Fruit fly (Drosophila melanogaster) whole organism, larva: ENCODE results near the gene I-t.

Experiments used
- noc ChIP-seq: fragments of 200-800 bp; sonication (Bioruptor generic); optimal IDR thresholded peaks from 3 replicates; lab custom pipeline; 2019; ENCODE audit warnings: missing biosample characterization, mild to moderate bottlenecking, missing genetic modification characterization, moderate library complexity

I-t gene

DNA sequence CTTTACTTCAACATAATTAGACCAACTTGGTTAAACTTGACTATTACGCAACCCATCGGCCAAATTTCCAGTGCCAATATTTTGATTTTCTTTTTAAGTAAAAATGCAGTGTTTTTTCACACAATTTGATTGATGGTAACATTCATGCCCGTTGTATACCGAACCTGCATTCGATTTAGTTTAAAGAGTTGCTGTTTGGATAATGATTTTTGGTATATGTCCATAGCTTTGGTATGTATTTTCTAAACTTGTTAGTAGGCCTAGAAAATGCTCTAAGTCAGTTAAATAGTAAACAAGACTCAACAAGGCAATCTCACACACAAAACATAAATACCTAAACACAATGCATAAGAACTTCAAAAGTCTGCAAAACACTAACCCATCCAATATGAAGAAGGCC is at the start of gene I-t:
Gene I-t (plus strand): TSS at position 301 of the 400 bp plus-strand sequence.
- no peak for TF ChIP-seq noc (tag; lab: Kevin White, UChicago)

DNA sequence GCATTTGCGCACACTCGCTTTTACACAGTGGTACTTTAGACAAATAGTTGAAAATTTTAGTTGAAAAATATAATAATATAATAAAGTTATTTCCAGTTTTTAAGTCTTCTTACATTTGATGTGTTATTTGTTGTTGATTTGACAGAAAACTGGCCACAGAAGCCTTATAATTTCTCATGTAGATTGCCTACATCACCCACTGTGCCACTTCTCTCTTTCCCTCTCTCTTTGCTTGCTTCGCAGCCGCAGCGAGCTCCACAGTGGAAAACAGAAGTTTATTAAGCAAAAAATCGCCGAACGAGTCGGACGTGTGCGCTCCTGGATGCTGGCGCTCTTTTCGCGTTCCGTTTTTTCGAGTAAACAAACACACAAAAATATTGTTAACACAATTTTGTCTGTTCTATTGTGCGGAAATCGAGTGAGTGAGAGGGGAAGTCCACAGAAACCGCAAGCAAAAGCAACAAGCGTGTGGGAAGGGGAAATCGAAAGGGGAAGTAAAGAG is 47.9 kb upstream of the I-t start, which contains the start of gene CG42327:
Gene CG42327 (plus strand): TSS at position 277 of the 502 bp plus-strand sequence.
- TF ChIP-seq noc (tag; lab: Kevin White, UChicago): peak; percentile 31

DNA sequence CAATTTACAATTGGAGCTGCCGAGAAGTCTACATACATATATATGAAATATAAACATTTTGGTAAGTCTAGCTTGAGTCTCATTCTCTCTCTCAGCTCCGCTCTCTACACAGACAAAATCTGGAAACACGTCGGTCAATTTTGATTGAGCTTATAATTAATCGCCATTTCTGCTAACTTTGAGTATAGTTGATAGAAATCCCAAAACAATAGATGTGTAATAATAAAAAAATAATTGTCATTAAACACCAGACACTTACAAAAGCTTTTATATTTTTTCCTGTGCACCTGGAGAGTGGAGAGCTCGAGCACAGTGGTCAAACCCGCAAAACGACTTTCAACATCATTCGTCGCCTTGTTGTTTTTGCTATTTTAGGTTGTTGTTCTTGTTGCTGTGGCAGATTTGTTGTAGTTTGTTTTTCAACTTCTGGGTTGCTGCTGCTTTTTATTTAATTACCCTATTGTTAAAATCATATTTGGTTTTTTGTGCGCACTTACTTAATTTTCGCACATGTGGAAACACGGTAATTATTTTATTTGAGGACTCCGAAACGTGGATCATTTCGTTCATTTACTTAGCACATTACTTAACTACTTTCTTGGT is 47.1 kb upstream of the I-t start:
- TF ChIP-seq noc (tag; lab: Kevin White, UChicago): peak; percentile 96

dm6 chr3R:11657786-11658193 is 46.0 kb upstream of the I-t start:
- peak; percentile 62 for TF ChIP-seq noc (tag; lab: Kevin White, UChicago)

DNA sequence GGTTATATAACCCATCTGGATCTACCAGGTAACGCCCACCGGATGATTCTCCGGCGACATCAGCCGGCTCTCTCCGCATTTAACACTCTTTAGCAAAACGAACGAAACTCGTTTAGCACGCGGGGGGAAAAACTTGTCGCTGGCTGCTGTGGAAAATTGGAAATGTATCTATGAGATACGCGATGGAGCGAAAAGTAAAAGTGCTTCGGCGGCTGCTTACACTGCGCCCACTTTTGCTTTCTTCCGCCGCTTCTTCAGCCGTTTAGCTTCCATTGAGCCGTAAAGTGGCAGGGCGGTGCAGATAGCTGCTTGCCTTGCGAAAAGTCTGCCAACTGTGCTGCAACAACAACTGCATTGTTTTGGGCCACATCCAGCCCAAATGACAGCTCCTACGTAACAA is 42.6 kb upstream of the I-t start:
- no peak for TF ChIP-seq noc (tag; lab: Kevin White, UChicago)

dm6 chr3R:11661712-11662111 is 42.1 kb upstream of the I-t start:
- TF ChIP-seq noc (tag; lab: Kevin White, UChicago): no peak

DNA sequence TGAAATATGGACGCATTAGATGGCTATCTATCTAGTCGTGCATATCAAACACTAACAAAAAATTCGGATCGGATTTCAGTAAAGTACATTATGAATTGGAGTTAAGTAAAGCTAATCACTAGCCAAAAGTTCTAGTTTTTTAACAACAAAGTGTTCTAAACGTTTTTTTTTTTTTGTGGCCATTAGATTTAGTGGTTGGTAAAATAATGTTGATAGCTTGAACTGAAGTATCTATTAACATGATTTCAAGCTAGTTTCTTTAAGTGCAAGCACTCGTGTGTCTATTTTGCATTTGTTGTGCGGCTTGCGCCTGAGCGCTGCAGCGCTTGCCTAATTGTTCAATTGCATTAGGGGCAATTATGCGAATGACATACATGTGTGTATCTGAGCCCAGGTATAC is 41.2 kb upstream of the I-t start:
- no peak for TF ChIP-seq noc (tag; lab: Kevin White, UChicago)

- TF ChIP-seq noc (tag; lab: Kevin White, UChicago): no peak
Measured at dm6 chr3R:11663441-11663840, 40.4 kb upstream of the I-t start.

dm6 chr3R:11665508-11665907 is 38.3 kb upstream of the I-t start:
- no peak for TF ChIP-seq noc (tag; lab: Kevin White, UChicago)

- TF ChIP-seq noc (tag; lab: Kevin White, UChicago): no peak
Measured at dm6 chr3R:11665925-11666687, 37.7 kb upstream of the I-t start.

- TF ChIP-seq noc (tag; lab: Kevin White, UChicago): no peak
Measured at dm6 chr3R:11669017-11669953, 34.5 kb upstream of the I-t start.

DNA sequence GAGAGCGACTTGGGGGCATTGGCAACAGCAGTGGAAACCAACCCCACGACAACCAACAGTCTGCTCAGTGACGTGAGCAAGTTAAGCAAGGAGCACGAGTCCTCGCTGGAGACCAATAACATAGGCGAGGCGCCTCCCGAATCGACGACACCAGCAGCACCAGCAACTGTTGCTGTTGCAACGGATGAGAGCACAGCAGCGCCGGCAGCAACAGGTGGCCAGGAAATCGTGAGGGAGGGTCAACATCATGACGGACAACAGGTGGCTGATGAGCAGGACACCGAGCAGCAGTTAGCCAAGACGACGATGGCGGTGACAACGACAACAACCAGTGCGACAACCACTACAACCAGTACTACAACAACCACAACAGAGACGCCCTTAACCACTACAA is 33.9 kb upstream of the I-t start:
- TF ChIP-seq noc (tag; lab: Kevin White, UChicago): no peak

DNA sequence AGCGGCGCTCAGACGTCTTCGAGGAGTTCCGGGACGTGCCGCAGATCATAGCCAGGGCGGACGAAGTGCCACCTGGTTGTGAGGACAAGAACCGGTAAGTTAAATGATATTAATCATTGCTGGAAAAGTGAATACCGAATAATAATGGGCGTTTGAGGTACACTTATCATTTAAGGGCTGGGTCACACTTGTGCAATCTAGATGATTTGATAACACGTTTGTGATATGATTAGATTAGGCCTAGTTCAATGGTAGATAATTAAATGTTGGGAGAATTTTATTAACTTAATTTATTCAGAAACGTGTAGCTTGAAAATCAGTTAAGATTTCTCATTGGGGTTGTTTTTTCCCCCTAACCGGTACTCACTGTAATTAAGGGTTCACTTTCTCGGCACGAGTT is 32.9 kb upstream of the I-t start:
- TF ChIP-seq noc (tag; lab: Kevin White, UChicago): no peak

dm6 chr3R:11671784-11672183 is 32.0 kb upstream of the I-t start:
- no peak for TF ChIP-seq noc (tag; lab: Kevin White, UChicago)

DNA sequence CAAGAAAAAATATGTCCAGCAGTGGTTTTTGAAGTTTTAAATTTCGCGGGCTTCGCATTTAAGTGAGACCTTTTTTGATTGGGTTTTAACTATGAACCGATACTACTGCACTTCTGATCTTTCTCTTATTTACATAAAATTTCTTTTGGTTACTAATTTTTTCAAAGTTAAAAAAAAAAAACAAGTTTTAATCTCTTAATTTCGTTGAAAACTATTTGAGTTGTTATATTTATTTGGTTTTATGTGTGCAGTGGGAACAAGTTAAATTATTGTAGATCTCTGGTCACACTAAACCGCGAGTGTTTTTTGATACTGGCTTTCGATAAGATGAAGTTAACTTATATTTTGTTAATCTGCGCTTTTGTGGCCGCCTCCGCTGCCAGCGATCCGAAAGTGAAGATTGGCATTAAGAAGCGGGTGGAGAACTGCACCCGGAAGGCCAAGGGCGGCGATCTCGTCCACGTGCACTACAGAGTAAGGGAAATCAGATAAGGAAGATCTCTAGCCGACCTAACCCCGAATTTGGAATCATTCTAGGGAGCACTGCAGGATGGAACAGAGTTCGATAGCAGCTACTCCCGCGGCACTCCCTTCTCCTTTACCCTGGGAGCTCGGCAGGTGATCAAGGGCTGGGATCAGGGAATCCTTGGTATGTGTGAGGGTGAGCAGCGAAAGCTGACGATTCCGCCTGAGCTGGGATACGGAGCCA is 29.7 kb upstream of the I-t start, which contains the start of gene CG14715:
Gene CG14715 (plus strand): TSS at position 267 of the 709 bp plus-strand sequence.
- TF ChIP-seq noc (tag; lab: Kevin White, UChicago): peak; percentile 31
